Worm (Caenorhabditis elegans) whole organism, midembryonic: ENCODE measurements around the gene Y105C5A.26.

Source experiments
- T22C8.4 ChIP-seq: fragments of 200-800 bp; sonication (Bioruptor generic); IDR thresholded peaks from 2 replicates; pipeline ENCODE4 v1.3.6; 2022; ENCODE audit warnings: missing genetic modification characterization, missing compliant biosample characterization
- cog-1 ChIP-seq: sonication (generic microtip); optimal IDR thresholded peaks from 2 replicates; lab custom pipeline; 2016; ENCODE audit warnings: missing genetic modification characterization, missing compliant biosample characterization
- flt-1 ChIP-seq: fragments of 200-800 bp; sonication (Bioruptor generic); IDR thresholded peaks from 2 replicates; pipeline ENCODE4 v1.3.6; 2022; ENCODE audit warnings: missing genetic modification characterization, missing compliant biosample characterization
- med-1 ChIP-seq: sonication (generic microtip); optimal IDR thresholded peaks from 2 replicates; lab custom pipeline; 2017; ENCODE audit warnings: missing genetic modification characterization, mild to moderate bottlenecking, missing compliant biosample characterization, antibody characterized with exemption, missing genetic modification reagents; ENCODE audit not compliant: insufficient read depth

DNA sequence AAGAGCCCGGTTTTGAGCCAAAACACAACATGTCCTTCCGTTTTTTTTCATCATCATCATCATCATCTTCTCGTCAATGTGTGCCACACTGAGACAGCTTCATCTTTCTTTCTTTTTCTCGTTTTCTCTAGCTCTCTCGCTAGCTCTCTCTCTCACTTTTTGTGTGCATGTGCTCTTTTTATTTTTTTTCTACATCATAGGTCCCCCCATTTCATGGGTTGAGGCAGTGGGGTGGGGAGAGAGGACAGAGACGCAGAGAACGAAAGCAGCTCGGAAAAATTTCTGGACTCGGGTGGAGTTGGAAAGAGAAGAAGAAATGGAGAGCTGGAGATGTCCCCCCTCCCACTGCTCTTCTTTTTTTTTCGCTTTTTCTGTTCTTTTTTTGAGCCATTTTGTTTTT lies 15.4 kb upstream of the Y105C5A.26 start:
- TF ChIP-seq cog-1 (tag; lab: Kevin White, UChicago) (no peak), flt-1 (GFP tag; lab: Robert Waterston, UW) (no peak), med-1 (no peak), T22C8.4 (GFP tag; lab: Robert Waterston, UW) (no peak)
